Worm (Caenorhabditis elegans) whole organism, early embryonic: ENCODE results near the gene pfd-5.

Experiments
- B0310.2 ChIP-seq: sonication (generic microtip); optimal IDR thresholded peaks from 2 replicates; lab custom pipeline; 2016; ENCODE audit warnings: mild to moderate bottlenecking, missing genetic modification characterization, missing compliant biosample characterization
- F13C5.2 ChIP-seq: sonication (generic microtip); optimal IDR thresholded peaks from 2 replicates; lab custom pipeline; 2017; ENCODE audit warnings: mild to moderate bottlenecking, missing genetic modification characterization, inconsistent platforms, missing compliant biosample characterization
- aly-1 ChIP-seq: sonication (generic microtip); optimal IDR thresholded peaks from 2 replicates; lab custom pipeline; 2016; ENCODE audit warnings: missing genetic modification characterization, missing compliant biosample characterization
- ama-1 ChIP-seq: fragments of 150-350 bp; optimal IDR thresholded peaks from 2 replicates; lab custom pipeline; 2014
- ceh-36 ChIP-seq: sonication (generic microtip); optimal IDR thresholded peaks from 2 replicates; lab custom pipeline; 2016; ENCODE audit warnings: missing genetic modification characterization, inconsistent platforms, missing compliant biosample characterization
- ets-7 ChIP-seq: sonication (generic microtip); optimal IDR thresholded peaks from 2 replicates; lab custom pipeline; 2016; ENCODE audit warnings: missing genotype, missing genetic modification characterization, missing compliant biosample characterization
- flt-1 ChIP-seq: fragments of 200-800 bp; sonication (Bioruptor generic); IDR thresholded peaks from 2 replicates; pipeline ENCODE4 v1.3.6; 2022; ENCODE audit warnings: missing genetic modification characterization, missing compliant biosample characterization
- hmbx-1 ChIP-seq: sonication (generic microtip); optimal IDR thresholded peaks from 2 replicates; lab custom pipeline; 2016; ENCODE audit warnings: mild to moderate bottlenecking, missing genetic modification characterization, missing compliant biosample characterization
- scrt-1 ChIP-seq: fragments of 200-800 bp; sonication (Bioruptor generic); IDR thresholded peaks from 2 replicates; pipeline ENCODE4 v1.3.6; 2022; ENCODE audit warnings: missing genetic modification characterization, missing compliant biosample characterization
- sea-1 ChIP-seq: fragments of 200-800 bp; sonication (Bioruptor generic); conservative IDR thresholded peaks from 2 replicates; pipeline ENCODE4 v1.3.6; 2022; ENCODE audit warnings: missing genetic modification characterization, missing compliant biosample characterization
- tbx-11 ChIP-seq: fragments of 200-800 bp; sonication (Bioruptor generic); IDR thresholded peaks from 2 replicates; pipeline ENCODE4 v1.3.6; 2022; ENCODE audit warnings: missing genetic modification characterization, missing compliant biosample characterization
- tra-4 ChIP-seq: sonication (generic microtip); optimal IDR thresholded peaks from 2 replicates; lab custom pipeline; 2017; ENCODE audit warnings: missing genetic modification characterization, missing compliant biosample characterization

- TF ChIP-seq flt-1 (GFP tag; lab: Robert Waterston, UW): no peak
- no peak for TF ChIP-seq tra-4 (tag; lab: Kevin White, UChicago)
- no peak for TF ChIP-seq F13C5.2 (tag; lab: Kevin White, UChicago)
- no peak for TF ChIP-seq aly-1 (tag; lab: Kevin White, UChicago)
- TF ChIP-seq B0310.2: no peak
- no peak for TF ChIP-seq ama-1 (lab: Kevin White, UChicago)
- TF ChIP-seq hmbx-1: no peak
- TF ChIP-seq tbx-11 (GFP tag; lab: Robert Waterston, UW): no peak
- no peak for TF ChIP-seq ceh-36
- no peak for TF ChIP-seq ets-7 (tag; lab: Kevin White, UChicago)
- no peak for TF ChIP-seq sea-1 (GFP tag; lab: Robert Waterston, UW)
- no peak for TF ChIP-seq scrt-1 (GFP tag; lab: Robert Waterston, UW)
Observed at ce11 chrIII:7201378-7202256, 2.9 kb upstream of the pfd-5 start, which contains the start of gene dpy-31.
